Worm (Caenorhabditis elegans): ENCODE measurements around the gene ZC53.22.

The ZC53.22 gene

DNA sequence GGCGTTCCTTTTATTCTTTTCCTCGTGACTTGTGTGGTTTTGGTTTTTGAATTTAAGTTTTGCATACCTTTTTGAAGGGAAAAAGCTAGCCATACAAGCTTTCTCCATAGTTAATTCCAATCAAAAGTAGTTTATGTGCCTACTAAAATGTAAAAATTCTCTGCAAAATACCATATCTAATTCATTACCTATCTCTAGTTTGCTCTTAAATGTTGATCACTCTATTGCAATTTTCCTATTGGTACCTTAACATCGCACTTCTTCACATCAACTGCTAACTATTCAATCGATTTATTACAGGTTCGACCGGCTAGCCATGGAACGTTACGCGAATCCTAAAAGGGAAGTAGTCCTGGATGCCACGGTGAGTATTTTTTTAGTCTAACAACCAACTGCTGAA, 40.1 kb upstream of the ZC53.22 start, which contains the start of gene F52D2.7:
Gene F52D2.7 (plus strand): TSS at position 301 of the 400 bp plus-strand sequence.
- TF ChIP-seq cnd-1 (tag; optimal IDR thresholded peaks at IDR 0.05) (no peak), drap-1 (GFP tag; optimal IDR thresholded peaks at IDR 0.05) (no peak), pha-4 (tag; optimal IDR thresholded peaks at IDR 0.05) (no peak), tbx-8 (GFP tag; optimal IDR thresholded peaks at IDR 0.05) (no peak), nhr-28 (tag; optimal IDR thresholded peaks at IDR 0.05) (no peak), nhr-237 (tag; optimal IDR thresholded peaks at IDR 0.05) (no peak), zip-8 (tag; optimal IDR thresholded peaks at IDR 0.05) (no peak), mep-1 (tag; optimal IDR thresholded peaks at IDR 0.05) (no peak), lin-13 (tag; optimal IDR thresholded peaks at IDR 0.05) (no peak), ceh-43 (GFP tag; optimal IDR thresholded peaks at IDR 0.05) (no peak), hlh-1 (tag; optimal IDR thresholded peaks at IDR 0.05) (no peak), nhr-2 (tag; optimal IDR thresholded peaks at IDR 0.05) (no peak), ceh-39 (tag; optimal IDR thresholded peaks at IDR 0.05) (no peak), sem-2 (GFP tag; optimal IDR thresholded peaks at IDR 0.05) (no peak), flh-1 (GFP tag; optimal IDR thresholded peaks at IDR 0.05) (no peak), ces-1 (GFP tag; optimal IDR thresholded peaks at IDR 0.05) (no peak), bed-3 (GFP tag; optimal IDR thresholded peaks at IDR 0.05) (no peak), snpc-4 (tag; optimal IDR thresholded peaks at IDR 0.05) (no peak), unc-62 (GFP tag; optimal IDR thresholded peaks at IDR 0.05) (no peak), unc-39 (tag; optimal IDR thresholded peaks at IDR 0.05) (no peak)

DNA sequence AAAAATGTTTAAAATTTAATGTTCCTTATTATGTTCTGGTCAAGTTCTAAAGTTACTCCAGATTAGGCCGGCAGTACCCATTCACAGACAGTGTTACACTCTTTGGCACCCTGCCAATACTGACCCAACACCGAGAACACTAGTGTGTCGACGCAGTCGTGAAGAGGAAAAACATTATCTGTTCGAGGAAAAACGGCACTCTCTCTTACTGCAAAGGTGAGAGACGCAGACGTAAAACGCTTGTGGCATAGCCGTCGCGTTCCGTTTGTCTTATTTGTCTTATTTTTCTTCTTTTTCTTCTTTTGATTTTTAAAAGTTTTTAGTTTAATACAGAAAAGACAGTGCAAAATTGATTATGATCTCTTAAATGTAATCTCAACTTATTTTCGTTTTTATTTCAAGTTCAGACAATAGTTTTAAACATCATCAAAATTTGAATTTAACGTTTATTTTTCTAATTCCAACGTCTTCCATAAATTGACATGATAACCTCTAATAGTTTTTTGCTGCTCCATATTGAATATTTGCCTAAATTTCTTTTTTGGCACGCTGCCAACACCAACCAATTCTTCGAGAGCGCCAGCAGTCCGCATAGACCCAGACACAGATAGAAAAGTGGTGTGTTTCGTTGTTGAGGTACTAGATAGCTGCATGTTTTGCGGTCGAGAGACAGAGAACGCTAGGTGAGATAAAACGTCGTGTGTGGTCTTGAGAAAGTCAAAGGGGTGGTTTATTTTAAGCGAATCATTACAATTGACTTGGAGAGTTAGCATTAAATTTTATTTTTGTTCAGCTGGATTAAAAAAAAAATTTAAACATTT, 38.9 kb upstream of the ZC53.22 start:
- TF ChIP-seq mep-1 (tag; optimal IDR thresholded peaks at IDR 0.05) (no peak), blmp-1 (tag; optimal IDR thresholded peaks at IDR 0.05) (no peak), ztf-11 (tag; optimal IDR thresholded peaks at IDR 0.05) (no peak), snpc-4 (tag; optimal IDR thresholded peaks at IDR 0.05) (no peak), lin-13 (tag; optimal IDR thresholded peaks at IDR 0.05) (peak; percentile 16), nhr-237 (tag; optimal IDR thresholded peaks at IDR 0.05) (peak; percentile 19), nhr-2 (tag; optimal IDR thresholded peaks at IDR 0.05) (peak; percentile 20), ham-2 (GFP tag; optimal IDR thresholded peaks at IDR 0.05) (peak; percentile 66), hlh-1 (tag; optimal IDR thresholded peaks at IDR 0.05) (peak; percentile 35), sptf-1 (tag; optimal IDR thresholded peaks at IDR 0.05) (no peak)

DNA sequence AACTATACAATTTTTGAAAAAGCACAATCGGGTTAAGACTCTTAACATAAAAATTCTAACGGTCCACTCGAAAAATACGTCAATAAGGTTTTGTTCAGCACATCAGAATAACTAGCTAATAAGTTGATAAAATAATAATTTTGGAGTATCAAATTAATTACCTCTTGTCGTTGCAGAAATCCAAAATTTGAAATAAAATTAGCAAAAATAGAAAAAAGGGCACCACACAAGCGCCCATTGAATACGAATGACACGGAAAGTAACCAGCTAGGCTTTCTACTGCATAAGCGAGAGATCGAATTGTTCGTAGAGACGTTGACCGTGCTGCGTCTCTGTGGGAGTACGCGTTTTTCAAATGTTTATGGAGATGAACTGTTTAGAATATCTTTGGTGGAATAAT, 36.9 kb upstream of the ZC53.22 start:
- TF ChIP-seq elt-3 (tag; optimal IDR thresholded peaks at IDR 0.05) (no peak), ham-2 (GFP tag; optimal IDR thresholded peaks at IDR 0.05) (no peak), zip-8 (tag; optimal IDR thresholded peaks at IDR 0.05) (no peak), unc-62 (GFP tag; optimal IDR thresholded peaks at IDR 0.05) (no peak), mep-1 (tag; optimal IDR thresholded peaks at IDR 0.05) (no peak), M03D4.4 (tag; optimal IDR thresholded peaks at IDR 0.05) (no peak), ces-1 (GFP tag; optimal IDR thresholded peaks at IDR 0.05) (no peak), hlh-1 (tag; optimal IDR thresholded peaks at IDR 0.05) (no peak), ztf-11 (tag; optimal IDR thresholded peaks at IDR 0.05) (no peak), sem-2 (GFP tag; optimal IDR thresholded peaks at IDR 0.05) (no peak)

DNA sequence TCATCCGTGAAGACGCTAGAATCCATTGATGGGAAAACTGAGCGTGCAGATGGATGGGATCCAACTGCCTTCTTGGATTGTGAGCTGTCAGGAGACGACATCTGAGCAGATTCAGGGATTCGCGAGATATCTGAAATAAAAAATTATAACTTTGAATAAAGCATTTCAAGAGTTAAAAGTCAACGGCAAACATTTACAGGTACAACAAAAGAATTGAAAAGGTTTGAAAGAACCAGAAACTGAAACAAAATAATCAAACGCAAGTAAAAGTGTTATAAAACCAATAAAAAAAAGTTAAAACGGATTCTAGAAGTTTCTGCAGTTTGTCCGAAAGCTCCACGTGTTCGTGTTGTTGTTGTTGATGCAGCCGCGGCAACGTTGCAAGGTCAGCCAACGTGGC, 17.7 kb upstream of the ZC53.22 start, which contains the start of gene Y59E1A.4:
Gene Y59E1A.4 (minus strand): TSS at position 101 of the 400 bp plus-strand sequence.
- TF ChIP-seq ceh-39 (tag; optimal IDR thresholded peaks at IDR 0.05) (no peak), hlh-1 (tag; optimal IDR thresholded peaks at IDR 0.05) (no peak)

DNA sequence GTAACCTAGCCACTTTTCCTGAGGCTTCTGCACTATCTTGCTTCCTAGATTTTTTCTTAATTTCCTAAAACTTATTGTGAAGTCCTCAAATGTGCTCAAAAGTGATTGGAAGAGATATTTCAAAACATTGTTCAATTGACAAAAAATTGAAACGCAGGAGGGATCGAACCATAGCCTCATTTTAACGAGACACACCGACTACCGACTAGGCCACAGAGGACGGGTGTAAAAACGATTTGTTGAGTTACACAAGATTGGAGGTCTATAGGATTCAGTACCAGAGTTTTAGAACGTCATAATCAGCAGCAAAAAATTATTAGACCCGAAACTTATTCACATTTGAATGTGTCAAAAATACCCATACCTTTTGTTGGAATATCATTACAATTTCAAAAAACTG, 17.1 kb upstream of the ZC53.22 start:
- TF ChIP-seq flh-1 (GFP tag; optimal IDR thresholded peaks at IDR 0.05), result no peak
- TF ChIP-seq ceh-43 (GFP tag; optimal IDR thresholded peaks at IDR 0.05), result no peak
- no peak for TF ChIP-seq ces-1 (GFP tag; optimal IDR thresholded peaks at IDR 0.05)
- no peak for TF ChIP-seq ham-2 (GFP tag; optimal IDR thresholded peaks at IDR 0.05)
- no peak for TF ChIP-seq unc-39 (tag; optimal IDR thresholded peaks at IDR 0.05)
- no peak for TF ChIP-seq ztf-11 (tag; optimal IDR thresholded peaks at IDR 0.05)
- TF ChIP-seq lin-13 (tag; optimal IDR thresholded peaks at IDR 0.05), result no peak
- no peak for TF ChIP-seq lsy-2 (tag; optimal IDR thresholded peaks at IDR 0.05)
- TF ChIP-seq sptf-1 (tag; optimal IDR thresholded peaks at IDR 0.05), result no peak
- no peak for TF ChIP-seq drap-1 (GFP tag; optimal IDR thresholded peaks at IDR 0.05)
- no peak for TF ChIP-seq ceh-83 (GFP tag; optimal IDR thresholded peaks at IDR 0.05)
- TF ChIP-seq sem-2 (GFP tag; optimal IDR thresholded peaks at IDR 0.05), result no peak

DNA sequence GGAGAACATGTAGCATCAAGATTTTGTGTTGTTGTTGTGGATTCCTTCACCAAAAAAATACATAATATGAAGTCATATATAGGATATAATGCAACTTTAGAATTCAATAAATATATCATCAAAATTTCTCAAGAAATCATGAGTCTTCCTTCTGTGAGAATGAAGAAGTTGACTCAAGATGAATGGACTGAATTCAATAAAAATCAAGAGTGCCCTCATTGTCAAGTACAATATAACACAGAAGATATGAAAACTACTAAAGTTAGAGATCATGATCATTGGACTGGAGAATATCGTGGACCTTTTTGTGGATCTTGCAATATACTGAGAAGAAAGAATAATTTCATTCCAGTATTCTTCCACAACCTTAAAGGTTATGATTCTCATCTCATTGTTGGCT, 13.2 kb upstream of the ZC53.22 start:
- no peak for TF ChIP-seq bed-3 (GFP tag; optimal IDR thresholded peaks at IDR 0.05)
- TF ChIP-seq zip-8 (tag; optimal IDR thresholded peaks at IDR 0.05), result no peak
- no peak for TF ChIP-seq lin-32 (GFP tag; optimal IDR thresholded peaks at IDR 0.05)
- TF ChIP-seq mep-1 (tag; optimal IDR thresholded peaks at IDR 0.05), result no peak

Data from whole organism, mixed stage, embryonic.